Fruit fly (Drosophila melanogaster) Kc167 (cell line): ENCODE data around the gene Cpr73D.

ENCODE experiments used
- Myc ChIP-seq: fragments of >200 bp; optimal IDR thresholded peaks from 2 replicates; lab custom pipeline; 2017; ENCODE audit warnings: missing external identifiers
- Sin3A ChIP-seq: fragments of >200 bp; optimal IDR thresholded peaks from 2 replicates; lab custom pipeline; 2018; ENCODE audit warnings: missing external identifiers
- h ChIP-seq: fragments of >200 bp; optimal IDR thresholded peaks from 3 replicates; lab custom pipeline; 2018; ENCODE audit warnings: missing external identifiers
- insv ChIP-seq: fragments of >200 bp; optimal IDR thresholded peaks from 3 replicates; lab custom pipeline; 2018; ENCODE audit warnings: missing external identifiers
- ttk ChIP-seq: sonication (Bioruptor generic); optimal IDR thresholded peaks from 2 replicates; lab custom pipeline; 2017; ENCODE audit warnings: missing external identifiers

DNA sequence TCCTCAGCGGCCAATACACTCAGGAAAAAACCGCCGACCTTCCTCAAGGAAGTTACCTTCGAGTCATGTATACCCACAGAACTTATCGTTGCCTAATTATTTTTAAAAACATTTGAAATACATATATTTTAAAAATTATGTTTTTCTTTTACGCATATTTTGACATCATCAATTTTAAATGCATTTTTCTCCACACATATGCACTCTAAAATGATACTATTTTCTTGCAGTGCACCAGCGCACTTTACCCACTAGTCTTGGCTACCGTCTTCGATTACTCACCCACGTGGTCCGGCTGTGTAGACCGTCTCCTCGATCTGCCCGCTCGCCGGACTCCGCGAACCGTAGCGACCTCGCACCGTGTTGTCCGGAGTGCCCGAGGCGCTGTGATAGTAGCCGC lies 16.2 kb downstream of the Cpr73D start:
- TF ChIP-seq Myc (lab: Kevin White, UChicago) (no peak), insv (no peak), ttk (no peak), Sin3A (lab: Kevin White, UChicago) (no peak), h (lab: Kevin White, UChicago) (no peak)
